Fruit fly (Drosophila melanogaster): ENCODE measurements around the gene CG6793.

DNA sequence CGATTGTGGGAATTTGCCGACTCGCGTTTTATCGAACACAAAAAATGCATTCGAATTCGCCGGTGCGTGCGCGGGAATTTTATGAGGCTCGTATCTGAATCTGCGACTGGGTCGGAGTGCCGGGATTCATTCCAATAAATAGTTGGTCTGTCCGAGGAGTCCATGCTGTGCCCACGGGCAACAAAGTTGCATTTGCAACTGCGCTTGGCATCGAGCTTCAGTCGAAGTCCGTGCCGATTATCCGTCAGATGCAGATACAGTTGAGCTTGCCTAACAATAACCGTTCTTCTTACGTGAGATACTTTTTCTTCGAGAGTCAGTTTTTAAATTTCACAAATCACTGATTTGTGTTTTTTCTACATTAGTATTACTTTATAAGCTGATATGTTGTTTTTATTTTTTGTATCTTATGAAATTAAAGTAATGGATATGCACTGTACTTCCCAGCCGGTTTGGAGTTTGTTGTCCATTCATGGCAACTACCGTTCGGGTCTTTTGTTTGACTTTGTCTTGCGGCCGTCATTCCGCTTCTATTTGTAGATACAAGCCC is 16.2 kb downstream of the CG6793 start:
- peak; percentile 21 for TF ChIP-seq CG9139 (GFP tag; optimal IDR thresholded peaks at IDR 0.05)
- TF ChIP-seq ss (GFP tag; optimal IDR thresholded peaks at IDR 0.05): peak; percentile 60 to 65
- peak; percentile 90 for TF ChIP-seq CG10669 (GFP tag; optimal IDR thresholded peaks at IDR 0.05)
- no peak for TF ChIP-seq Blimp-1 (GFP tag; optimal IDR thresholded peaks at IDR 0.05)
- TF ChIP-seq CG8319 (GFP tag; optimal IDR thresholded peaks at IDR 0.05): no peak
- TF ChIP-seq acj6 (GFP tag; optimal IDR thresholded peaks at IDR 0.05): peak; percentile 1
- TF ChIP-seq Hr39 (GFP tag; optimal IDR thresholded peaks at IDR 0.05): no peak
- TF ChIP-seq Sox14 (GFP tag; optimal IDR thresholded peaks at IDR 0.05): peak; percentile 40
- TF ChIP-seq Sox102F (GFP tag; optimal IDR thresholded peaks at IDR 0.05): no peak
- TF ChIP-seq CG32006 (GFP tag; optimal IDR thresholded peaks at IDR 0.05): peak; percentile 57
